Fruit fly (Drosophila melanogaster): Measurements from ENCODE around the gene TP53INP.

TP53INP gene

DNA sequence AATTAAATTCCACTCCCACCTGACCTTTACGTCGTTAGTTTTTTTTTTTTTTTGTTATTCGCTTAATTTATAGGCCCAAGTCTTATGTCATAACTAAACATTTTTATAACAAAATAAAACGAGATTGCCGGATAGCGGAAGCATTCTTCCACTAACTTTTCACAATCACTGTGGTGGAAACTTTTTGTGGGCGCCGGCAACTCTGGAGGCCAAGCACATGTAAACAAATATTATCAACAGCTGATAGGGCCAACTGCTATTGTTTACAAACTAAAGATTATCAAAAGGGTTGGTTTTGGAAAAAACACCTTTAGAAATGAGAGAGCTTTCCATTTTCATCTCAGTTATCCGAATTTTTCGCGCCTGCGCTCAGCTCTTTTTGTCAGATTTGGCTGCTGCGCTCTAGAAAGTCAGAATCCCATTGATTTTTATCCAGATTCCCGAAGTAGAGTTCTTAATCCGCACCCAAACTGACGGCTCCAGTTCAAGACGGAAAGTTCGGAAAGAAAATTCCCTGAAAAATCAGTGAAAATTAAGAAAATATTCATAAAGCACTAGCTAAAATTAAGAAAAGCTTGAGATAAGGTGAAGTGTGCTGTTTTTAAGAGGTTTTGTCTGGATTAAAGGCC lies 22.3 kb downstream of the TP53INP start, which contains the start of gene nAChRbeta1:
Gene nAChRbeta1 (plus strand): TSS at position 432 of the 629 bp plus-strand sequence.
- TF ChIP-seq CG9705 (GFP tag; optimal IDR thresholded peaks at IDR 0.05) (no peak), dsf (GFP tag; optimal IDR thresholded peaks at IDR 0.05; ENCODE audit: borderline replicate concordance) (no peak), sv (GFP tag; optimal IDR thresholded peaks at IDR 0.05) (no peak), brk (GFP tag; optimal IDR thresholded peaks at IDR 0.05) (no peak), lola (GFP tag; optimal IDR thresholded peaks at IDR 0.05) (no peak), Hr78 (GFP tag; optimal IDR thresholded peaks at IDR 0.05) (no peak), jim (GFP tag; optimal IDR thresholded peaks at IDR 0.05) (no peak), Dif (GFP tag; optimal IDR thresholded peaks at IDR 0.05; ENCODE audit: partially characterized antibody) (no peak), rgr (GFP tag; optimal IDR thresholded peaks at IDR 0.05) (no peak), tai (GFP tag; optimal IDR thresholded peaks at IDR 0.05) (no peak), pan (optimal IDR thresholded peaks at IDR 0.05) (no peak), foxo (GFP tag; optimal IDR thresholded peaks at IDR 0.05) (no peak), Mio (GFP tag; optimal IDR thresholded peaks at IDR 0.05) (no peak), HLH106 (tag; optimal IDR thresholded peaks at IDR 0.05) (no peak), h (GFP tag; optimal IDR thresholded peaks at IDR 0.05) (no peak), dl (GFP tag; optimal IDR thresholded peaks at IDR 0.05; ENCODE audit: insufficient read depth in 1 of 2, partially characterized antibody in 2 of 2) (no peak), fru (GFP tag; optimal IDR thresholded peaks at IDR 0.05) (no peak), Dfd (GFP tag; optimal IDR thresholded peaks at IDR 0.05) (no peak)

DNA sequence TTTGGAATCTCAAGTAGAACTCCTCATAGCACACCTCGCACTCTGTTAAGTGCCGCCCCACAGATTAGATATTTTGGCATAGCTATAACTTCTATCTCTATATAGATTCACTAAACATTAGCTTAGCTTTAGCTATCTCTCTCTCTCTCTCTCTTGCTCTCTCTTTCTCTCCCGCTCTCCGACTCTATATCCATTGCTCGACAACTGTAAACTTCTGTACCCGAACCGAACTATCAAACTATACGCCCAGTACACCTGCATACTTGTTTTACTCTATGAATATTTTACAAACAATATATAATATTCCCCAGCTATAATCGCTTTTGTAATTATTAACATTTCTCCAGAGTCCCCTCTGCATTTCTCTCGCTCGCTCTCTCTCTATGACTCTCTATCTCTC lies 23.6 kb downstream of the TP53INP start:
- TF ChIP-seq woc (GFP tag; optimal IDR thresholded peaks at IDR 0.05) (no peak), Hr78 (GFP tag; optimal IDR thresholded peaks at IDR 0.05) (no peak), Mio (GFP tag; optimal IDR thresholded peaks at IDR 0.05) (no peak), dsf (GFP tag; optimal IDR thresholded peaks at IDR 0.05; ENCODE audit: borderline replicate concordance) (no peak), brk (GFP tag; optimal IDR thresholded peaks at IDR 0.05) (no peak), foxo (GFP tag; optimal IDR thresholded peaks at IDR 0.05) (no peak), sv (GFP tag; optimal IDR thresholded peaks at IDR 0.05) (no peak), Vsx2 (GFP tag; optimal IDR thresholded peaks at IDR 0.05; ENCODE audit: partially characterized antibody) (no peak), Jra (GFP tag; optimal IDR thresholded peaks at IDR 0.05) (no peak)

DNA sequence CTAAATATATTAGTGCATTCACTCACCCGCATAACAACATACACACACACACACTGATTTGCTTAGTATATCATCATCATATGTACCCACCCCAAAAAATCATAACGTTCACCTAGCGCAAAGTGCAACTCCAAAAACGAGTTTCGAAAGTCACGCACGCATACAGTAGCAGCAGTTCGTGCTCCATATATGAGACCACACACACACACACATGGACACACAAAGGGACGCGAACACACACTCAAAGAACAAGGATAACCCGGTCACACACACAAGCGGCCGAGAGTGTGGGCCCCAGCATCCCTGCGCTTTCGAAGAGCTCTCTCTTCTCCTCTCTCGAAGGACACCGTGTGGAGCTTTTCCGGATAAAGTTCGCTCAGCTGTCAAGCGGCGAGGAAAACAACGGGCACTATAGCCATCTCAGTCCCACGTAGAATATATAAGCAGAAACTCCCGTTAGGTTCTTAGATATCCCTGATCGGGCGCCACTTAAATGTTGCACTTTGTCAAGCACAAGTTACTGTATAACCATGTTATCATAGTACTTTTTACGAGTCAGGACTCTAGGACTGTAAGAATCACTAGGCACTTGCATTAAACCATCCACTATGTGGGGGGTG lies 24.5 kb downstream of the TP53INP start:
- TF ChIP-seq Myc (optimal IDR thresholded peaks at IDR 0.05) = no peak
- no peak for TF ChIP-seq foxo (GFP tag; optimal IDR thresholded peaks at IDR 0.05)
- TF ChIP-seq Mio (GFP tag; optimal IDR thresholded peaks at IDR 0.05) = no peak
- TF ChIP-seq GATAd (GFP tag; optimal IDR thresholded peaks at IDR 0.05) = no peak
- no peak for TF ChIP-seq Vsx2 (GFP tag; optimal IDR thresholded peaks at IDR 0.05; ENCODE audit: partially characterized antibody)
- no peak for TF ChIP-seq Abd-B (GFP tag; optimal IDR thresholded peaks at IDR 0.05)
- TF ChIP-seq CG32264 (GFP tag; optimal IDR thresholded peaks at IDR 0.05) = no peak
- TF ChIP-seq Rel (GFP tag; optimal IDR thresholded peaks at IDR 0.05) = no peak
- no peak for TF ChIP-seq Rel (tag; optimal IDR thresholded peaks at IDR 0.05)

DNA sequence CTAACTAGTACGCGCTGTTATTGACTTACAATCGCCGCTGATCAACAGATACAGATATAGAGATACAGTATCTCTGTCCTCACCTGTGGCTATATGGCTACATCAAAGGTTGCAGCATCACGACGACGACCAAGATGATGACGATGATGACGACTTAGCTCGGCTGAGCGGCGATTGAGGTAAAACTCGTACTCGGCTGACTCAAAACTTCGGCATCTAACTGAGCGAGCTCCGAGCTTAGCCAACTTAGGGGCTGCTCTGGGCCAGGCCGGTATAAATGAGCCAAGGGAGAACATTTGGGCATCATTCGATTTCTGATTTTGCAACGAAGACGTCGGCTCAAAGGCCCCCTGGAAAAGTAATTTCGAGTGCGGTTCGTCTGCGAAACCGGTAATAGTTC lies 29.7 kb downstream of the TP53INP start, which contains the start of gene CG15021:
Gene CG15021 (plus strand): TSS at position 301 of the 400 bp plus-strand sequence.
- TF ChIP-seq dmrt93B (GFP tag; optimal IDR thresholded peaks at IDR 0.05) (no peak), sage (GFP tag; optimal IDR thresholded peaks at IDR 0.05) (no peak), dl (GFP tag; optimal IDR thresholded peaks at IDR 0.05; ENCODE audit: insufficient read depth in 1 of 2, partially characterized antibody in 2 of 2) (no peak), h (GFP tag; optimal IDR thresholded peaks at IDR 0.05) (no peak), Vsx2 (GFP tag; optimal IDR thresholded peaks at IDR 0.05; ENCODE audit: partially characterized antibody) (no peak)

DNA sequence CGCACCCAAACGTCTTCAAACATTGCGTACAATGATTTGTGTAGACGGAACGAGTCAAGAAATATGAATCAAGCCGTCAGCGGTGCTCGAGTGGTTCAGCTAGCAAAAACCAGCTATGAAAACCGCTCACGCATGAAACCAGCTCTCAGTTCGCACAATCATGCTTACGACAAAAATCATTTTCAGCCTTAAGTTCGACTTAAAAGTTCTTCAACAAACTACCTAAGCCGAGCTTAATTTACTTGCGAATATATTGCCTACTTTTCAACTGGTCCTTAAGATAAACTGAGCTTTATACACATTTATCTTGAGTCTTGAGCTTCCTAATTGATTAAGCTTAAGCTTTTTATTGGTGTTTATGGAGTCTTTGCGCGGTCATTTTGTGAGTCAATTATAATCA lies 33.4 kb downstream of the TP53INP start:
- TF ChIP-seq Jra (GFP tag; optimal IDR thresholded peaks at IDR 0.05) (no peak), Myc (optimal IDR thresholded peaks at IDR 0.05) (peak; percentile 51)

DNA sequence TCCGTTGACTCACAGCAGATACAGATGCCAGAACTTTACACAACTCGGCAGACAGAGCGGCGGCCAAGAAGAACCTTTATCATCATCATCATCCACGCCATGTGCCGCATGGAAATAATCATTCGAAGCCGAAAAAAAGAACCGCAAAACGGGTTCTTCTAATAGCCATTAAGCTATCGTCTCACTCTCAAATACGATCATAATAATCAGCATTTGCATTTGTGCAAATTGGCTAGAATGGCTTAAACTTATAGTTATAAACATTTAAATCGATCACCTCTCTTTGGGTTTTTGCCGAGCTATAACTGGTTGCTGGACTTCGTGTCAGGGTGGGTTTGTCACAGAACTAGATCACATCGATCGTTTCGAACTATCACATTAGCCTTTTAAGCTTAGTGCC lies 35.4 kb downstream of the TP53INP start:
- TF ChIP-seq brk (GFP tag; optimal IDR thresholded peaks at IDR 0.05) (no peak), Dfd (GFP tag; optimal IDR thresholded peaks at IDR 0.05) (no peak), pan (optimal IDR thresholded peaks at IDR 0.05) (no peak), h (GFP tag; optimal IDR thresholded peaks at IDR 0.05) (no peak)
